Worm (Caenorhabditis elegans): ENCODE measurements around the gene T25D10.4.

Gene T25D10.4

ce11 chrII:6358905-6359304 lies 51.2 kb downstream of the T25D10.4 start, which contains the start of gene C32D5.12:
Gene C32D5.12 (minus strand): TSS chrII:6359005.
- TF ChIP-seq saeg-2 (GFP tag; IDR thresholded peaks at IDR 0.05) (no peak), ZK546.5 (tag; optimal IDR thresholded peaks at IDR 0.05) (no peak), dmd-9 (GFP tag; IDR thresholded peaks at IDR 0.05) (no peak), unc-62 (GFP tag; optimal IDR thresholded peaks at IDR 0.05 in 1 of 2) (peak in 1 of 2 experiments; percentile 40), unc-62 (tag; optimal IDR thresholded peaks at IDR 0.05) (no peak), T20F7.1 (GFP tag; optimal IDR thresholded peaks at IDR 0.05) (no peak)

ce11 chrII:6358232-6358631 lies 51.8 kb downstream of the T25D10.4 start:
- TF ChIP-seq F44E2.7 (GFP tag; IDR thresholded peaks at IDR 0.05): peak; percentile 51; the same call in 1 of the 2 replicates
- TF ChIP-seq pqm-1 (tag; optimal IDR thresholded peaks at IDR 0.05): no peak
- TF ChIP-seq dmd-8 (GFP tag; IDR thresholded peaks at IDR 0.05): peak; percentile 57; the same call in 1 of the 2 replicates
- TF ChIP-seq madf-9 (GFP tag; conservative IDR thresholded peaks at IDR 0.05): no peak
- TF ChIP-seq unc-130 (GFP tag; optimal IDR thresholded peaks at IDR 0.05): no peak
- TF ChIP-seq set-16 (GFP tag; IDR thresholded peaks at IDR 0.05): no peak
- peak; percentile 38 for TF ChIP-seq Y5F2A.4 (GFP tag; optimal IDR thresholded peaks at IDR 0.05)
- TF ChIP-seq F49E8.2 (tag; optimal IDR thresholded peaks at IDR 0.05; ENCODE audit: borderline replicate concordance): peak; percentile 14
- peak; percentile 73; the same call in 1 of the 2 replicates for TF ChIP-seq pha-4 (GFP tag; IDR thresholded peaks at IDR 0.05)
- TF ChIP-seq pha-4 (tag; optimal IDR thresholded peaks at IDR 0.05): no peak
- TF ChIP-seq madf-5 (GFP tag; IDR thresholded peaks at IDR 0.05): peak in 1 of 2 experiments; percentile 78; a peak in 2 of 4 replicates
- no peak for TF ChIP-seq hmg-1.1 (GFP tag; IDR thresholded peaks at IDR 0.05)
- no peak for TF ChIP-seq zag-1 (tag; optimal IDR thresholded peaks at IDR 0.05)
- no peak for TF ChIP-seq nhr-41 (GFP tag; IDR thresholded peaks at IDR 0.05)
- 0 out of 2 replicates have a peak, but pooled peaks have one; percentile 20 for TF ChIP-seq snpc-1.2 (GFP tag; IDR thresholded peaks at IDR 0.05)
- TF ChIP-seq fos-1 (tag; optimal IDR thresholded peaks at IDR 0.05): no peak
- TF ChIP-seq daf-19 (GFP tag; conservative IDR thresholded peaks at IDR 0.05): 0 out of 2 replicates have a peak, but pooled peaks have one; percentile 62
- TF ChIP-seq nhr-76 (tag; optimal IDR thresholded peaks at IDR 0.05): no peak
- TF ChIP-seq lin-1 (GFP tag; IDR thresholded peaks at IDR 0.05): no peak
- TF ChIP-seq attf-4 (tag; optimal IDR thresholded peaks at IDR 0.05): no peak
- no peak for TF ChIP-seq nhr-237 (tag; optimal IDR thresholded peaks at IDR 0.05)
- no peak for TF ChIP-seq lin-13 (GFP tag; optimal IDR thresholded peaks at IDR 0.05)
- no peak for TF ChIP-seq hlh-11 (tag; optimal IDR thresholded peaks at IDR 0.05)
- TF ChIP-seq gei-8 (GFP tag; optimal IDR thresholded peaks at IDR 0.05): no peak
- no peak for TF ChIP-seq aha-1 (tag)
- TF ChIP-seq F10B5.3 (tag; optimal IDR thresholded peaks at IDR 0.05): no peak
- no peak for TF ChIP-seq ceh-20 (GFP tag; IDR thresholded peaks at IDR 0.05)
- peak; percentile 60 for TF ChIP-seq lin-38 (GFP tag; IDR thresholded peaks at IDR 0.05)
- TF ChIP-seq snpc-4 (tag; optimal IDR thresholded peaks at IDR 0.05): no peak
- TF ChIP-seq arid-1 (GFP tag; conservative IDR thresholded peaks at IDR 0.05): peak; percentile 86
- peak; percentile 77 for TF ChIP-seq lim-7 (GFP tag; IDR thresholded peaks at IDR 0.05)
- no peak for TF ChIP-seq ces-1 (GFP tag; optimal IDR thresholded peaks at IDR 0.05)
- TF ChIP-seq jun-1 (tag; optimal IDR thresholded peaks at IDR 0.05): no peak
- TF ChIP-seq dmd-6 (GFP tag; IDR thresholded peaks at IDR 0.05): no peak
- no peak for TF ChIP-seq vab-7 (GFP tag; IDR thresholded peaks at IDR 0.05)
- TF ChIP-seq zfp-3 (GFP tag; conservative IDR thresholded peaks at IDR 0.05): no peak

All from whole organism, L4 larva.